Fruit fly (Drosophila melanogaster): Measurements from ENCODE around the gene CG32817.

CG32817 gene

DNA sequence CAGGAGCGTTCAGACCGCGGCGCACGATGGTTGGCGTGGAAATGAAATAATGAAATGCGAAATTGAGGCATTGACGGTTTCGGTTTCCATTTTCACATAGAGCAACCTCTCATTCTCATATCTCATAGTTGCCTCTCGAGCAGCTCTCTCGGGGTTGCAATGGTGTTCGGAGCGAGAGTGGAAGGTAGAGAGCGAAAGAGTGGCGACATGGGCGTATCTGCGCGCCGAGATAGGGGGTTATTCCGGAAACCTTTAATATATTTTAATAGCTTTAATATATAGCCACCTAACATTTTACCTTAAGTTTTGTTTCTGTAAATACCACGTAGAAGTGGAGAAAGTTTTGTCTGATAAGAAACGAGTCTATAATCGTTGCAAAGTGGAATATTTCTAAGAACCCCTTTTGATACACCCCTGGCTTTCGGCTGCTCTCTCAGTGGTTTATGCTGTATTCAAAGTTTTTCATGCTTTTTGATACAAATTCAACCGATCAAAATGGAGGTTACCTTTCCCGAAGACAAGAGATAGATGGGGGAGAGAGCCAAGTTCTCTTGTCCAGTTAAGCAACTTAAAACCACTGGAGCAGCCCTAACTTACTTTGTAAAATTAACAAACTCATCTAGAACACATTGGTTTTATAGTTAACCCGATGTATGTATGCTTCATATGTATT is 44.4 kb downstream of the CG32817 start, which contains the start of gene elav (continued):
- TF ChIP-seq Myb (GFP tag; optimal IDR thresholded peaks at IDR 0.05), result peak; percentile 84
- TF ChIP-seq ham (GFP tag; IDR thresholded peaks at IDR 0.05), result peak; percentile 95
- TF ChIP-seq dati (GFP tag; IDR thresholded peaks at IDR 0.05), result peak; percentile 92
- TF ChIP-seq Dll (GFP tag; IDR thresholded peaks at IDR 0.05; ENCODE audit: partially characterized antibody), result 0 out of 4 replicates have a peak, but pooled peaks have one; percentile 23
- TF ChIP-seq run (tag; optimal IDR thresholded peaks at IDR 0.05), result peak; percentile 98
- peak; percentile 75 for TF ChIP-seq ash1 (GFP tag; optimal IDR thresholded peaks at IDR 0.05)
- peak; percentile 35 for TF ChIP-seq BEAF-32 (GFP tag; optimal IDR thresholded peaks at IDR 0.05)
- peak; percentile 99 for TF ChIP-seq CG2712 (tag; optimal IDR thresholded peaks at IDR 0.05)
- TF ChIP-seq CG8388 (GFP tag; optimal IDR thresholded peaks at IDR 0.05), result peak; percentile 98
- TF ChIP-seq CG4854 (GFP tag; optimal IDR thresholded peaks at IDR 0.05), result peak; percentile 95
- TF ChIP-seq CG7357 (GFP tag; IDR thresholded peaks at IDR 0.05), result peak; percentile 94
- TF ChIP-seq ERR (GFP tag; optimal IDR thresholded peaks at IDR 0.05), result peak; percentile 93
- TF ChIP-seq Abd-B (GFP tag; optimal IDR thresholded peaks at IDR 0.05), result peak; percentile 96
- peak; percentile 99 for TF ChIP-seq gcm (GFP tag; optimal IDR thresholded peaks at IDR 0.05)
- peak; percentile 100 for TF ChIP-seq CG34376 (GFP tag; optimal IDR thresholded peaks at IDR 0.05)
- peak; percentile 99 for TF ChIP-seq CG9932 (GFP tag; IDR thresholded peaks at IDR 0.05)
- TF ChIP-seq gem (tag; optimal IDR thresholded peaks at IDR 0.05), result peak; percentile 99
- TF ChIP-seq ase (GFP tag; IDR thresholded peaks at IDR 0.05), result peak; percentile 95
- peak; percentile 99 for TF ChIP-seq nmo (GFP tag; optimal IDR thresholded peaks at IDR 0.05)
- peak; percentile 96 for TF ChIP-seq bowl (GFP tag; IDR thresholded peaks at IDR 0.05)
- peak; percentile 88 for TF ChIP-seq en (GFP tag; optimal IDR thresholded peaks at IDR 0.05)
- peak; percentile 99 for TF ChIP-seq CG12299 (tag; optimal IDR thresholded peaks at IDR 0.05)
- peak; percentile 97 for TF ChIP-seq CG17912 (GFP tag; optimal IDR thresholded peaks at IDR 0.05)
- TF ChIP-seq Elba2 (GFP tag; optimal IDR thresholded peaks at IDR 0.05), result peak; percentile 84
- peak; percentile 92 for TF ChIP-seq Bdp1 (GFP tag; optimal IDR thresholded peaks at IDR 0.05)
- peak; percentile 96 for TF ChIP-seq tio (GFP tag; optimal IDR thresholded peaks at IDR 0.05)
- peak; percentile 94 for TF ChIP-seq jigr1 (GFP tag; IDR thresholded peaks at IDR 0.05)
- peak; percentile 95 for TF ChIP-seq NC2β (GFP tag; optimal IDR thresholded peaks at IDR 0.05)
- peak; percentile 99 for TF ChIP-seq CoRest (tag; optimal IDR thresholded peaks at IDR 0.05)
- peak; percentile 99 for TF ChIP-seq lab (GFP tag; optimal IDR thresholded peaks at IDR 0.05)
- peak; percentile 98 for TF ChIP-seq Sox102F (GFP tag; optimal IDR thresholded peaks at IDR 0.05)
- TF ChIP-seq sqz (GFP tag; optimal IDR thresholded peaks at IDR 0.05), result peak; percentile 98
- peak; percentile 95 for TF ChIP-seq Dad (GFP tag; optimal IDR thresholded peaks at IDR 0.05)
- peak; percentile 90 for TF ChIP-seq CG7987 (GFP tag; optimal IDR thresholded peaks at IDR 0.05)
- TF ChIP-seq CG13123 (GFP tag; optimal IDR thresholded peaks at IDR 0.05), result peak; percentile 93
- no peak for TF ChIP-seq Bgb (GFP tag; IDR thresholded peaks at IDR 0.05; ENCODE audit: partially characterized antibody)
- peak; percentile 92 for TF ChIP-seq Ravus (GFP tag; IDR thresholded peaks at IDR 0.05)
- peak; percentile 97 for TF ChIP-seq gro (GFP tag; optimal IDR thresholded peaks at IDR 0.05)
- TF ChIP-seq CG4360 (GFP tag; IDR thresholded peaks at IDR 0.05), result peak; percentile 84
- TF ChIP-seq bcd (GFP tag; optimal IDR thresholded peaks at IDR 0.05), result peak; percentile 98
- 0 out of 2 replicates have a peak, but pooled peaks have one; percentile 21 for TF ChIP-seq sna (GFP tag; IDR thresholded peaks at IDR 0.05; ENCODE audit: partially characterized antibody)
- TF ChIP-seq luna (GFP tag; optimal IDR thresholded peaks at IDR 0.05), result peak; percentile 82
- TF ChIP-seq CG13296 (GFP tag; optimal IDR thresholded peaks at IDR 0.05), result peak; percentile 99
- TF ChIP-seq Sox100B (GFP tag; optimal IDR thresholded peaks at IDR 0.05), result peak; percentile 98
- peak; percentile 97 for TF ChIP-seq cato (GFP tag; optimal IDR thresholded peaks at IDR 0.05; ENCODE audit: borderline replicate concordance)
- TF ChIP-seq CG8290 (GFP tag; optimal IDR thresholded peaks at IDR 0.05), result peak; percentile 98
- TF ChIP-seq CG8290 (tag; optimal IDR thresholded peaks at IDR 0.05), result peak; percentile 88 to 95
- TF ChIP-seq NC2α (GFP tag; optimal IDR thresholded peaks at IDR 0.05), result peak; percentile 91
- TF ChIP-seq CG4820 (GFP tag; optimal IDR thresholded peaks at IDR 0.05), result peak; percentile 97
- TF ChIP-seq ssp (GFP tag; IDR thresholded peaks at IDR 0.05), result peak; percentile 93

Measured in whole organism, embryonic.